Worm (Caenorhabditis elegans) whole organism, young adult: Measurements from ENCODE around the gene pho-5.

Source experiments
- B0261.1 ChIP-seq: sonication (generic microtip); optimal IDR thresholded peaks from 2 replicates; lab custom pipeline; 2016; ENCODE audit warnings: mild to moderate bottlenecking, missing genetic modification characterization, moderate library complexity, missing compliant biosample characterization
- F10E7.11 ChIP-seq: sonication (generic microtip); optimal IDR thresholded peaks from 2 replicates; lab custom pipeline; 2017; ENCODE audit warnings: mild to moderate bottlenecking, missing genetic modification characterization, moderate library complexity, missing compliant biosample characterization
- F39B2.1 ChIP-seq: fragments of 200-800 bp; sonication (Bioruptor generic); IDR thresholded peaks from 2 replicates; pipeline ENCODE4 v1.3.6; 2022; ENCODE audit warnings: missing genetic modification reagents, missing genetic modification characterization, missing compliant biosample characterization
- K12H6.12 ChIP-seq: fragments of 200-800 bp; sonication (Bioruptor generic); optimal IDR thresholded peaks from 2 replicates; lab custom pipeline; 2018; ENCODE audit warnings: mild to moderate bottlenecking, missing genetic modification characterization, missing compliant biosample characterization
- Y53F4B.3 ChIP-seq: fragments of 200-800 bp; sonication (Bioruptor generic); IDR thresholded peaks from 2 replicates; pipeline ENCODE4 v1.3.6; 2022; ENCODE audit warnings: missing genetic modification reagents, missing genetic modification characterization, missing compliant biosample characterization
- ZK185.1 ChIP-seq: sonication (generic microtip); optimal IDR thresholded peaks from 2 replicates; lab custom pipeline; 2016; ENCODE audit warnings: mild to moderate bottlenecking, missing genetic modification characterization, missing compliant biosample characterization; ENCODE audit not compliant: poor library complexity, severe bottlenecking
- akir-1 ChIP-seq: fragments of 200-800 bp; sonication (Bioruptor generic); optimal IDR thresholded peaks from 2 replicates; lab custom pipeline; 2018; ENCODE audit warnings: mild to moderate bottlenecking, missing genetic modification characterization, moderate library complexity, missing compliant biosample characterization
- ama-1 ChIP-seq, 3 experiments: fragments of 150-350 bp in 1 of 3; sonication (generic microtip) in 2 of 3; optimal IDR thresholded peaks; 2 replicates each; lab custom pipeline; 2014 to 2018; ENCODE audit warnings: missing biosample characterization in 2 of 3, missing genetic modification characterization in 2 of 3, missing genetic modification reagents in 2 of 3
- aptf-2 ChIP-seq: fragments of 200-800 bp; sonication (Bioruptor generic); conservative IDR thresholded peaks from 2 replicates; pipeline ENCODE4 v1.3.6; 2022; ENCODE audit warnings: missing genetic modification reagents, missing genetic modification characterization, missing compliant biosample characterization
- aptf-3 ChIP-seq: fragments of 200-800 bp; sonication (Bioruptor generic); IDR thresholded peaks from 2 replicates; pipeline ENCODE4 v1.3.6; 2022; ENCODE audit warnings: missing genetic modification characterization, missing compliant biosample characterization
- attf-3 ChIP-seq: fragments of 200-800 bp; sonication (Bioruptor generic); conservative IDR thresholded peaks from 2 replicates; pipeline ENCODE4 v1.3.6; 2022; ENCODE audit warnings: missing genetic modification reagents, missing genetic modification characterization, missing compliant biosample characterization
- attf-5 ChIP-seq: fragments of 200-800 bp; sonication (Bioruptor generic); optimal IDR thresholded peaks from 2 replicates; lab custom pipeline; 2018; ENCODE audit warnings: mild to moderate bottlenecking, missing genetic modification characterization, missing compliant biosample characterization
- attf-6 ChIP-seq: fragments of 200-800 bp; sonication (Bioruptor generic); IDR thresholded peaks from 2 replicates; pipeline ENCODE4 v1.3.6; 2022; ENCODE audit warnings: missing genetic modification reagents, missing genetic modification characterization, missing compliant biosample characterization
- bed-1 ChIP-seq: fragments of 200-800 bp; sonication (Bioruptor generic); IDR thresholded peaks from 2 replicates; pipeline ENCODE4 v1.3.6; 2022; ENCODE audit warnings: missing genetic modification reagents, missing genetic modification characterization, missing compliant biosample characterization
- bed-2 ChIP-seq: fragments of 200-800 bp; sonication (Bioruptor generic); IDR thresholded peaks from 2 replicates; pipeline ENCODE4 v1.3.6; 2022; ENCODE audit warnings: missing genetic modification reagents, missing genetic modification characterization, missing compliant biosample characterization
- cebp-1 ChIP-seq, 2 experiments: fragments of 200-800 bp in 1 of 2; sonication (Bioruptor generic) in 1 of 2; sonication (generic microtip) in 1 of 2; IDR thresholded peaks in 1 of 2; optimal IDR thresholded peaks in 1 of 2; 2 replicates each; pipeline versions ENCODE4 v1.3.6 to Lab custom; 2017 to 2022; ENCODE audit warnings: missing compliant biosample characterization in 2 of 2, missing genetic modification characterization in 2 of 2, mild to moderate bottlenecking in 1 of 2, missing genetic modification reagents in 1 of 2, moderate library complexity in 1 of 2
- ceh-40 ChIP-seq: fragments of 200-800 bp; sonication (Bioruptor generic); IDR thresholded peaks from 2 replicates; pipeline ENCODE4 v1.3.6; 2022; ENCODE audit warnings: missing genetic modification characterization, missing compliant biosample characterization
- ceh-58 ChIP-seq: fragments of 200-800 bp; sonication (Bioruptor generic); IDR thresholded peaks from 2 replicates; pipeline ENCODE4 v1.3.6; 2022; ENCODE audit warnings: missing genetic modification characterization, missing compliant biosample characterization
- ceh-91 ChIP-seq: fragments of 200-800 bp; sonication (Bioruptor generic); IDR thresholded peaks from 2 replicates; pipeline ENCODE4 v1.3.6; 2022; ENCODE audit warnings: missing genetic modification reagents, missing genetic modification characterization, missing compliant biosample characterization
- chd-7 ChIP-seq: sonication (generic microtip); optimal IDR thresholded peaks from 2 replicates; lab custom pipeline; 2016; ENCODE audit warnings: mild to moderate bottlenecking, missing genetic modification characterization, moderate library complexity, missing compliant biosample characterization
- dox-1 ChIP-seq: fragments of 200-800 bp; sonication (Bioruptor generic); IDR thresholded peaks from 2 replicates; pipeline ENCODE4 v1.3.6; 2022; ENCODE audit warnings: missing genetic modification reagents, missing genetic modification characterization, missing compliant biosample characterization
- dpl-1 ChIP-seq: fragments of 150-350 bp; optimal IDR thresholded peaks from 2 replicates; lab custom pipeline; 2014; ENCODE audit warnings: missing biosample characterization, missing genetic modification reagents, missing genetic modification characterization
- egrh-3 ChIP-seq: fragments of 200-800 bp; sonication (Bioruptor generic); IDR thresholded peaks from 2 replicates; pipeline ENCODE4 v1.3.6; 2022; ENCODE audit warnings: missing genetic modification reagents, missing genetic modification characterization, missing compliant biosample characterization
- ets-4 ChIP-seq: fragments of 200-800 bp; sonication (Bioruptor generic); optimal IDR thresholded peaks from 2 replicates; lab custom pipeline; 2018; ENCODE audit warnings: mild to moderate bottlenecking, missing genetic modification characterization, missing compliant biosample characterization
- hmg-1.2 ChIP-seq: fragments of 200-800 bp; sonication (Bioruptor generic); IDR thresholded peaks from 2 replicates; pipeline ENCODE4 v1.3.6; 2022; ENCODE audit warnings: missing genetic modification reagents, missing genetic modification characterization, missing compliant biosample characterization
- let-526 ChIP-seq: fragments of 200-800 bp; sonication (Bioruptor generic); IDR thresholded peaks from 2 replicates; pipeline ENCODE4 v1.3.6; 2022; ENCODE audit warnings: missing genetic modification reagents, missing genetic modification characterization, missing compliant biosample characterization
- lin-26 ChIP-seq: fragments of 200-800 bp; sonication (Bioruptor generic); IDR thresholded peaks from 2 replicates; pipeline ENCODE4 v1.3.6; 2022; ENCODE audit warnings: missing genetic modification reagents, missing genetic modification characterization, missing compliant biosample characterization
- lir-1 ChIP-seq: fragments of 200-800 bp; sonication (Bioruptor generic); conservative IDR thresholded peaks from 2 replicates; pipeline ENCODE4 v1.3.6; 2022; ENCODE audit warnings: missing genetic modification reagents, missing genetic modification characterization, missing compliant biosample characterization
- nfya-2 ChIP-seq: fragments of 200-800 bp; sonication (Bioruptor generic); IDR thresholded peaks from 2 replicates; pipeline ENCODE4 v1.3.6; 2022; ENCODE audit warnings: missing genetic modification reagents, missing genetic modification characterization, missing compliant biosample characterization
- nfyb-1 ChIP-seq: fragments of 200-800 bp; sonication (Bioruptor generic); IDR thresholded peaks from 2 replicates; pipeline ENCODE4 v1.3.6; 2022; ENCODE audit warnings: missing genetic modification reagents, missing genetic modification characterization, missing compliant biosample characterization
- nhr-179 ChIP-seq: sonication (generic microtip); optimal IDR thresholded peaks from 2 replicates; lab custom pipeline; 2016; ENCODE audit warnings: mild to moderate bottlenecking, missing genetic modification characterization, missing compliant biosample characterization
- nhr-80 ChIP-seq: sonication (generic microtip); optimal IDR thresholded peaks from 2 replicates; lab custom pipeline; 2016; ENCODE audit warnings: missing genetic modification characterization, missing compliant biosample characterization
- rcor-1 ChIP-seq: fragments of 200-800 bp; sonication (Bioruptor generic); IDR thresholded peaks from 2 replicates; pipeline ENCODE4 v1.3.6; 2022; ENCODE audit warnings: missing genetic modification reagents, missing genetic modification characterization, missing compliant biosample characterization
- rec-8 ChIP-seq, 2 experiments: sonication (generic microtip); optimal IDR thresholded peaks; 2 replicates each; lab custom pipeline; 2016; ENCODE audit warnings: mild to moderate bottlenecking in 2 of 2, missing genetic modification characterization in 2 of 2, missing genetic modification reagents in 2 of 2, missing genotype in 2 of 2, missing biosample characterization in 1 of 2, missing compliant biosample characterization in 1 of 2, moderate library complexity in 1 of 2
- rpc-1 ChIP-seq, 2 experiments: fragments of 150-350 bp in 1 of 2; sonication (generic microtip) in 1 of 2; optimal IDR thresholded peaks; 2 replicates each; lab custom pipeline; 2014 to 2018; ENCODE audit warnings: missing biosample characterization in 1 of 2, missing genetic modification characterization in 1 of 2, missing genetic modification reagents in 1 of 2, missing genotype in 1 of 2
- somi-1 ChIP-seq: fragments of 200-800 bp; sonication (Bioruptor generic); optimal IDR thresholded peaks from 2 replicates; lab custom pipeline; 2018; ENCODE audit warnings: mild to moderate bottlenecking, missing genetic modification characterization, missing compliant biosample characterization
- tbx-9 ChIP-seq: sonication (generic microtip); optimal IDR thresholded peaks from 2 replicates; lab custom pipeline; 2016; ENCODE audit warnings: borderline replicate concordance, missing genetic modification characterization, inconsistent platforms, missing compliant biosample characterization
- tlf-1 ChIP-seq: fragments of 200-800 bp; sonication (Bioruptor generic); optimal IDR thresholded peaks from 2 replicates; lab custom pipeline; 2018; ENCODE audit warnings: mild to moderate bottlenecking, missing genetic modification characterization, missing compliant biosample characterization
- ztf-6 ChIP-seq: fragments of 200-800 bp; sonication (Bioruptor generic); IDR thresholded peaks from 2 replicates; pipeline ENCODE4 v1.3.6; 2022; ENCODE audit warnings: missing genetic modification reagents, missing genetic modification characterization, missing compliant biosample characterization

Gene pho-5

ce11 chrIII:7272088-7272487, 13.6 kb downstream of the pho-5 start (continued):
- TF ChIP-seq ets-4 (GFP tag; lab: Kevin White, UChicago) (peak; percentile 18), dpl-1 (GFP tag; lab: Kevin White, UChicago) (no peak), ceh-58 (GFP tag; lab: Robert Waterston, UW) (no peak), K12H6.12 (peak; percentile 60), ceh-40 (GFP tag; lab: Robert Waterston, UW) (no peak), dox-1 (GFP tag; lab: Robert Waterston, UW) (peak; percentile 43; the same call in 1 of the 2 replicates), nhr-179 (tag; lab: Kevin White, UChicago) (no peak), nfyb-1 (GFP tag; lab: Robert Waterston, UW) (peak; percentile 68), aptf-3 (GFP tag; lab: Robert Waterston, UW) (no peak), nfya-2 (no peak), tlf-1 (no peak), cebp-1 (GFP tag; IDR thresholded peaks at IDR 0.05; lab: Robert Waterston, UW) (no peak; the same call in 1 of the 2 replicates), cebp-1 (tag; optimal IDR thresholded peaks at IDR 0.05; lab: Kevin White, UChicago) (peak; percentile 74), attf-6 (GFP tag; lab: Robert Waterston, UW) (no peak), hmg-1.2 (GFP tag; lab: Robert Waterston, UW) (peak; percentile 68), rpc-1 (optimal IDR thresholded peaks at IDR 0.05; lab: Kevin White, UChicago) (no peak), rpc-1 (tag; optimal IDR thresholded peaks at IDR 0.05; lab: Kevin White, UChicago) (no peak), B0261.1 (tag; lab: Kevin White, UChicago) (no peak), lin-26 (GFP tag; lab: Robert Waterston, UW) (peak; percentile 46; the same call in 1 of the 2 replicates), akir-1 (GFP tag; lab: Kevin White, UChicago) (no peak), egrh-3 (GFP tag; lab: Robert Waterston, UW) (no peak), bed-2 (GFP tag; lab: Robert Waterston, UW) (no peak), bed-1 (GFP tag; lab: Robert Waterston, UW) (no peak), rec-8 (tag; optimal IDR thresholded peaks at IDR 0.05; lab: Kevin White, UChicago) (no peak), let-526 (GFP tag; lab: Robert Waterston, UW) (0 out of 2 replicates have a peak, but pooled peaks have one; percentile 46), rcor-1 (no peak), aptf-2 (GFP tag; lab: Robert Waterston, UW) (no peak), ceh-91 (no peak), attf-3 (GFP tag; lab: Robert Waterston, UW) (0 out of 2 replicates have a peak, but pooled peaks have one; percentile 16), lir-1 (GFP tag; lab: Robert Waterston, UW) (peak; percentile 41; the same call in 1 of the 2 replicates), chd-7 (tag; lab: Kevin White, UChicago) (peak; percentile 61), tbx-9 (tag; lab: Kevin White, UChicago) (no peak), attf-5 (GFP tag; lab: Kevin White, UChicago) (peak; percentile 74)
- TF ChIP-seq, all 124 proteins: peak for 24

ce11 chrIII:7271083-7271482, 14.6 kb downstream of the pho-5 start:
- TF ChIP-seq aptf-3 (GFP tag; lab: Robert Waterston, UW) (no peak), nhr-80 (peak; percentile 22), F39B2.1 (GFP tag; lab: Robert Waterston, UW) (no peak), Y53F4B.3 (GFP tag; lab: Robert Waterston, UW) (no peak), ZK185.1 (no peak), somi-1 (GFP tag; lab: Kevin White, UChicago) (peak; percentile 36), F10E7.11 (tag; lab: Kevin White, UChicago) (no peak), ama-1 (optimal IDR thresholded peaks at IDR 0.05; lab: Kevin White, UChicago) (peak; percentile 36), ama-1 (GFP tag; optimal IDR thresholded peaks at IDR 0.05; lab: Kevin White, UChicago) (no peak), ztf-6 (GFP tag; lab: Robert Waterston, UW) (no peak)
